Worm (Caenorhabditis elegans) whole organism, L1 larva: Measurements from ENCODE around the gene ZC53.1.
A peak's percentile ranks its signal among the peaks of the same experiment; 100 is the strongest.

Source experiments
- C16A3.4 ChIP-seq: fragments of 150-350 bp; optimal IDR thresholded peaks from 2 replicates; lab custom pipeline; 2014; ENCODE audit warnings: missing biosample characterization, missing genetic modification characterization
- C34B4.2 ChIP-seq: sonication (generic microtip); optimal IDR thresholded peaks from 2 replicates; lab custom pipeline; 2017; ENCODE audit warnings: mild to moderate bottlenecking, missing genetic modification characterization, missing compliant biosample characterization
- F16B12.6 ChIP-seq: fragments of 150-350 bp; optimal IDR thresholded peaks from 2 replicates; lab custom pipeline; 2014; ENCODE audit warnings: missing biosample characterization, missing genetic modification characterization
- Y116A8C.19 ChIP-seq: sonication (generic microtip); optimal IDR thresholded peaks from 2 replicates; lab custom pipeline; 2016; ENCODE audit warnings: missing compliant biosample characterization, missing genetic modification characterization, borderline replicate concordance
- alr-1 ChIP-seq: fragments of 200-800 bp; sonication (Bioruptor generic); optimal IDR thresholded peaks from 2 replicates; lab custom pipeline; 2018; ENCODE audit warnings: borderline replicate concordance, mild to moderate bottlenecking, missing genetic modification characterization, missing compliant biosample characterization
- ama-1 ChIP-seq: fragments of 150-350 bp; optimal IDR thresholded peaks from 2 replicates; lab custom pipeline; 2014
- ceh-88 ChIP-seq: fragments of 200-800 bp; sonication (Bioruptor generic); IDR thresholded peaks from 2 replicates; pipeline ENCODE4 v1.3.6; 2022; ENCODE audit warnings: missing genetic modification characterization, missing compliant biosample characterization
- ceh-90 ChIP-seq: sonication (generic microtip); optimal IDR thresholded peaks from 2 replicates; lab custom pipeline; 2016; ENCODE audit warnings: missing genetic modification characterization, missing compliant biosample characterization
- efl-3 ChIP-seq: fragments of 200-800 bp; sonication (Bioruptor generic); optimal IDR thresholded peaks from 2 replicates; lab custom pipeline; 2018; ENCODE audit warnings: mild to moderate bottlenecking, missing genetic modification characterization, missing compliant biosample characterization
- fkh-10 ChIP-seq: sonication (generic microtip); optimal IDR thresholded peaks from 2 replicates; lab custom pipeline; 2017; ENCODE audit warnings: missing biosample characterization, missing genetic modification reagents, missing genetic modification characterization
- fkh-4 ChIP-seq: sonication (generic microtip); optimal IDR thresholded peaks from 2 replicates; lab custom pipeline; 2016; ENCODE audit warnings: missing compliant biosample characterization, missing genetic modification characterization, borderline replicate concordance
- fkh-8 ChIP-seq: sonication (generic microtip); optimal IDR thresholded peaks from 2 replicates; lab custom pipeline; 2016; ENCODE audit warnings: mild to moderate bottlenecking, missing genetic modification characterization, missing compliant biosample characterization
- hpl-2 ChIP-seq: fragments of 150-350 bp; optimal IDR thresholded peaks from 2 replicates; lab custom pipeline; 2014; ENCODE audit warnings: missing biosample characterization, missing genetic modification reagents, missing genetic modification characterization
- jun-1 ChIP-seq: fragments of 150-350 bp; optimal IDR thresholded peaks from 2 replicates; lab custom pipeline; 2014; ENCODE audit warnings: missing biosample characterization, missing genetic modification reagents, missing genetic modification characterization
- lin-14 ChIP-seq: fragments of 200-800 bp; sonication (Bioruptor generic); optimal IDR thresholded peaks from 2 replicates; lab custom pipeline; 2018; ENCODE audit warnings: mild to moderate bottlenecking, missing genetic modification characterization, moderate library complexity, missing compliant biosample characterization
- lsy-2 ChIP-seq, 2 experiments: fragments of 150-350 bp; optimal IDR thresholded peaks; 2 replicates each; lab custom pipeline; 2014; ENCODE audit warnings: missing biosample characterization in 2 of 2, missing genetic modification characterization in 2 of 2
- mab-9 ChIP-seq: fragments of 200-800 bp; sonication (Bioruptor generic); IDR thresholded peaks from 2 replicates; pipeline ENCODE4 v1.3.6; 2022; ENCODE audit warnings: missing genetic modification reagents, missing genetic modification characterization, missing compliant biosample characterization
- nhr-19 ChIP-seq: fragments of 200-800 bp; sonication (Bioruptor generic); conservative IDR thresholded peaks from 2 replicates; pipeline ENCODE4 v1.3.6; 2022; ENCODE audit warnings: missing genetic modification characterization, missing compliant biosample characterization
- nhr-20 ChIP-seq: sonication (generic microtip); optimal IDR thresholded peaks from 2 replicates; lab custom pipeline; 2016; ENCODE audit warnings: mild to moderate bottlenecking, missing genetic modification characterization, missing compliant biosample characterization
- nhr-237 ChIP-seq: fragments of 150-350 bp; optimal IDR thresholded peaks from 2 replicates; lab custom pipeline; 2014; ENCODE audit warnings: missing biosample characterization, missing genetic modification characterization
- pag-3 ChIP-seq: sonication (generic microtip); optimal IDR thresholded peaks from 2 replicates; lab custom pipeline; 2017; ENCODE audit warnings: missing genetic modification characterization, mild to moderate bottlenecking, missing compliant biosample characterization, antibody characterized with exemption, borderline replicate concordance; ENCODE audit not compliant: insufficient read depth
- rnt-1 ChIP-seq: sonication (generic microtip); optimal IDR thresholded peaks from 2 replicates; lab custom pipeline; 2016; ENCODE audit warnings: mild to moderate bottlenecking, missing genetic modification characterization, moderate library complexity, missing compliant biosample characterization
- skn-1 ChIP-seq: fragments of 150-350 bp; optimal IDR thresholded peaks from 2 replicates; lab custom pipeline; 2014; ENCODE audit warnings: missing biosample characterization, missing genetic modification characterization
- snu-23 ChIP-seq: sonication (generic microtip); optimal IDR thresholded peaks from 2 replicates; lab custom pipeline; 2016; ENCODE audit warnings: missing genetic modification characterization, missing compliant biosample characterization
- tlp-1 ChIP-seq: fragments of 150-350 bp; optimal IDR thresholded peaks from 2 replicates; lab custom pipeline; 2014; ENCODE audit warnings: missing biosample characterization, missing genetic modification characterization
- unc-130 ChIP-seq: fragments of 150-350 bp; optimal IDR thresholded peaks from 2 replicates; lab custom pipeline; 2017; ENCODE audit warnings: missing biosample characterization, missing genetic modification characterization, inconsistent platforms
- unc-30 ChIP-seq: sonication (generic microtip); optimal IDR thresholded peaks from 2 replicates; lab custom pipeline; 2017; ENCODE audit warnings: missing biosample characterization, missing genetic modification characterization
- unc-62 ChIP-seq: fragments of 150-350 bp; optimal IDR thresholded peaks from 2 replicates; lab custom pipeline; 2014; ENCODE audit warnings: missing biosample characterization, missing genetic modification reagents, missing genetic modification characterization
- vab-15 ChIP-seq: sonication (generic microtip); optimal IDR thresholded peaks from 2 replicates; lab custom pipeline; 2017; ENCODE audit warnings: missing genotype, mild to moderate bottlenecking, missing genetic modification characterization, missing compliant biosample characterization
- xbp-1 ChIP-seq: sonication (generic microtip); optimal IDR thresholded peaks from 2 replicates; lab custom pipeline; 2016; ENCODE audit warnings: missing genetic modification characterization, missing compliant biosample characterization
- zip-4 ChIP-seq: fragments of 200-800 bp; sonication (Bioruptor generic); optimal IDR thresholded peaks from 2 replicates; lab custom pipeline; 2018; ENCODE audit warnings: mild to moderate bottlenecking, missing genetic modification characterization, moderate library complexity, missing compliant biosample characterization
- ztf-4 ChIP-seq: fragments of 150-350 bp; optimal IDR thresholded peaks from 2 replicates; lab custom pipeline; 2014; ENCODE audit warnings: missing biosample characterization, missing genetic modification characterization

ZC53.1 gene

DNA sequence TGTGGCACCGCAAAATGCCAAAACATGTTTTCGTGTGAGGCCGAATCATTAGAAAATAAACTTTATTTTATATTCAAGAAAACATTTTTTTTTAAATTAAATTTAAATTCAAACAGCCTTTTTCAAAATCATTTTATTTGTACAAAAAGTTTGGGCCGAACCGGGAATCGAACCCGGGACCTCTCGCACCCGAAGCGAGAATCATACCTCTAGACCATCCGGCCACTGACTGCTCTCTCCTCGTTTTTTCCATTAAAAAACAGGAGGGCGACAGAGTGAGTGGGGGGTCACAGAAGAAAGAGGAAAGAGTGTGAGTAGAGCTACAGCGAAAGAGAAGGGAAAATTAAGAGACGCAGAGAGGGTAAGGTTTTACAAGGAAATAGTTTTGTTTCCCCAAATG lies 32.5 kb downstream of the ZC53.1 start (continued):
- TF ChIP-seq Y116A8C.19 (tag; lab: Kevin White, UChicago) (no peak), ztf-4 (tag; lab: Kevin White, UChicago) (no peak), rnt-1 (tag; lab: Kevin White, UChicago) (peak; percentile 80), vab-15 (tag; lab: Kevin White, UChicago) (no peak), jun-1 (tag; lab: Kevin White, UChicago) (peak; percentile 42), F16B12.6 (tag; lab: Kevin White, UChicago) (no peak), ceh-88 (GFP tag; lab: Robert Waterston, UW) (no peak), nhr-237 (tag; lab: Kevin White, UChicago) (no peak), fkh-8 (tag; lab: Kevin White, UChicago) (peak; percentile 26), zip-4 (GFP tag; lab: Kevin White, UChicago) (no peak), xbp-1 (tag; lab: Kevin White, UChicago) (peak; percentile 56), nhr-20 (tag; lab: Kevin White, UChicago) (peak; percentile 66), C34B4.2 (tag; lab: Kevin White, UChicago) (no peak), pag-3 (tag; lab: Kevin White, UChicago) (no peak), alr-1 (tag; lab: Kevin White, UChicago) (no peak), hpl-2 (GFP tag; lab: Kevin White, UChicago) (no peak), fkh-4 (tag; lab: Kevin White, UChicago) (no peak), ama-1 (no peak), nhr-19 (GFP tag; lab: Robert Waterston, UW) (peak; percentile 78), ceh-90 (tag; lab: Kevin White, UChicago) (no peak), efl-3 (no peak), mab-9 (0 out of 2 replicates have a peak, but pooled peaks have one; percentile 32), skn-1 (tag; lab: Kevin White, UChicago) (peak; percentile 92)

DNA sequence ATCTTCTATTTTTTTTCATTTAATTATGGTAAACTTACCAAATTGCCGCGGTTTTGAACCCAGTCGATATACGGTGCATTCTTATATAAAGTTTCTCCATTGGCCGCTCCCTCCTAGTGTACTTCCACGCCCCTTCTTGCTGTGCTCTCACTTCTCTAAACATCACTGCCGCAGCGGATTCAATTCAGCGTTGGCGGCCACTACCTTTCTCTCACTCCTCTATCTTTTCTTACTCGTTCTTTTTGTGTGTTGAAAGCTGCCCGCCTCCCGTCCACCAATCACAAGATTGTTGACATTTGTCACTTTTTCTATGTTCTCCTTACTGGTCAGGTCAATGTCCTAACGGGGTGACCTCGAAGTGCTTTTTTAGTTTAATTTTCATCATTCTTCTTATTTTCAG lies 42.2 kb downstream of the ZC53.1 start:
- TF ChIP-seq rnt-1 (tag; lab: Kevin White, UChicago) = peak; percentile 11
- no peak for TF ChIP-seq unc-130 (tag; lab: Kevin White, UChicago)
- peak in 1 of 2 experiments; percentile 81 for TF ChIP-seq lsy-2 (tag; optimal IDR thresholded peaks at IDR 0.05; lab: Kevin White, UChicago)
- no peak for TF ChIP-seq alr-1 (tag; lab: Kevin White, UChicago)
- peak; percentile 29 for TF ChIP-seq skn-1 (tag; lab: Kevin White, UChicago)
- TF ChIP-seq lin-14 (GFP tag; lab: Kevin White, UChicago) = peak; percentile 30
- TF ChIP-seq xbp-1 (tag; lab: Kevin White, UChicago) = peak; percentile 26

DNA sequence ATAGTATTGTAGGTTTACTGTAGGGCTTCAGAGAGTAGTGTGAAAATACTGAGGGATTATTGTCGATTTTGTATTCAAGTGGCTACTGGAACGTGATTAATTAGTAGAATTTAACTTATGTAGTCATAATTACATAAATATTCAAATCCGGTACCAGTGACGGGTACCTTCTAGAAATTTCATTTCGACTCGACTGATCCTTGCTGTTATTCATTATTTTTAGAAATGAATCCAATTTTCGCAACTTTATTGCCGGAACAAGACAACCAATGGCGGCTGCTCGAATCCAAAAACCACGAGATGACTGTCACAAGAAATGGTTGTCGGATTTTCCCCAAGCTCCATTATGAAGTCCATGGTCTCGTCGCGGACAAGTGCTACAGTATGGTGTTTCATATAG lies 48.2 kb downstream of the ZC53.1 start, which contains the start of gene tbx-41:
TSS of gene tbx-41 (plus strand) at position 301 of the 400 bp plus-strand sequence.
- TF ChIP-seq zip-4 (GFP tag; lab: Kevin White, UChicago) (no peak), alr-1 (tag; lab: Kevin White, UChicago) (no peak), unc-30 (no peak), fkh-10 (GFP tag; lab: Kevin White, UChicago) (no peak), snu-23 (GFP tag; lab: Kevin White, UChicago) (no peak), unc-62 (GFP tag; lab: Kevin White, UChicago) (no peak), C16A3.4 (tag; lab: Kevin White, UChicago) (no peak), rnt-1 (tag; lab: Kevin White, UChicago) (no peak), tlp-1 (tag; lab: Kevin White, UChicago) (no peak)
